Fruit fly (Drosophila melanogaster) whole organism, embryonic: ENCODE results near the gene CG13694.

Experiments used
- Aef1 ChIP-seq: fragments of 200-800 bp; sonication (Bioruptor generic); IDR thresholded peaks from 3 replicates; pipeline ENCODE4 v1.3.6; 2022; ENCODE audit warnings: missing biosample characterization, missing genetic modification characterization
- Atf6 ChIP-seq: fragments of 200-800 bp; sonication (Bioruptor generic); IDR thresholded peaks from 2 replicates; pipeline ENCODE4 v1.3.6; 2022; ENCODE audit warnings: missing biosample characterization, missing genetic modification characterization
- BtbVII ChIP-seq: fragments of 200-800 bp; sonication (Bioruptor generic); optimal IDR thresholded peaks from 3 replicates; lab custom pipeline; 2017; ENCODE audit warnings: missing biosample characterization, mild to moderate bottlenecking, missing genetic modification characterization
- CG10543 ChIP-seq: fragments of 200-800 bp; sonication (Bioruptor generic); optimal IDR thresholded peaks from 3 replicates; lab custom pipeline; 2017; ENCODE audit warnings: missing biosample characterization, mild to moderate bottlenecking, missing genetic modification characterization, moderate library complexity
- CG17612 ChIP-seq: fragments of 200-800 bp; sonication (Bioruptor generic); IDR thresholded peaks from 2 replicates; pipeline ENCODE4 v1.3.6; 2022; ENCODE audit warnings: missing biosample characterization, missing genetic modification characterization
- CG17829 ChIP-seq: fragments of 200-800 bp; optimal IDR thresholded peaks from 2 replicates; lab custom pipeline; 2019; ENCODE audit warnings: missing biosample characterization, mild to moderate bottlenecking, missing genetic modification characterization, moderate library complexity
- CG18011 ChIP-seq: fragments of 200-800 bp; sonication (Bioruptor generic); optimal IDR thresholded peaks from 2 replicates; lab custom pipeline; 2017; ENCODE audit warnings: missing biosample characterization, missing genetic modification characterization, mild to moderate bottlenecking, moderate library complexity, missing genotype
- CG2712 ChIP-seq: fragments of 200-800 bp; optimal IDR thresholded peaks from 3 replicates; lab custom pipeline; 2019; ENCODE audit warnings: missing biosample characterization, mild to moderate bottlenecking, missing genetic modification characterization, moderate library complexity
- CG30403 ChIP-seq: fragments of 200-800 bp; sonication (Bioruptor generic); optimal IDR thresholded peaks from 3 replicates; lab custom pipeline; 2016; ENCODE audit warnings: missing biosample characterization, missing genetic modification characterization
- CG31365 ChIP-seq: fragments of 200-800 bp; sonication (Bioruptor generic); optimal IDR thresholded peaks from 2 replicates; lab custom pipeline; 2018; ENCODE audit warnings: missing biosample characterization, mild to moderate bottlenecking, missing genetic modification characterization
- CG31388 ChIP-seq: fragments of 200-800 bp; sonication (Bioruptor generic); optimal IDR thresholded peaks from 2 replicates; lab custom pipeline; 2016; ENCODE audit warnings: missing biosample characterization, missing genetic modification characterization
- CG3281 ChIP-seq: fragments of 200-800 bp; sonication (Bioruptor generic); optimal IDR thresholded peaks from 3 replicates; lab custom pipeline; 2017; ENCODE audit warnings: missing biosample characterization, mild to moderate bottlenecking, missing genetic modification characterization
- CG33557 ChIP-seq: fragments of 200-800 bp; sonication (Bioruptor generic); optimal IDR thresholded peaks from 2 replicates; lab custom pipeline; 2019; ENCODE audit warnings: missing biosample characterization, mild to moderate bottlenecking, missing genetic modification characterization, moderate library complexity
- CG4404 ChIP-seq: fragments of 200-800 bp; sonication (Bioruptor generic); IDR thresholded peaks from 2 replicates; pipeline ENCODE4 v1.3.6; 2022; ENCODE audit warnings: missing biosample characterization, missing genetic modification characterization
- CG4820 ChIP-seq: fragments of 200-800 bp; sonication (Bioruptor generic); optimal IDR thresholded peaks from 3 replicates; lab custom pipeline; 2016; ENCODE audit warnings: missing biosample characterization, missing genetic modification characterization
- CG5245 ChIP-seq: fragments of 200-800 bp; sonication (Bioruptor generic); optimal IDR thresholded peaks from 3 replicates; lab custom pipeline; 2016; ENCODE audit warnings: missing biosample characterization, missing genetic modification characterization
- CG6689 ChIP-seq: fragments of 200-800 bp; sonication (Bioruptor generic); IDR thresholded peaks from 2 replicates; pipeline ENCODE4 v1.3.6; 2022; ENCODE audit warnings: missing biosample characterization, missing genetic modification characterization
- CG6813 ChIP-seq: fragments of 200-800 bp; sonication (Bioruptor generic); optimal IDR thresholded peaks from 2 replicates; lab custom pipeline; 2017; ENCODE audit warnings: missing biosample characterization, missing genetic modification characterization, mild to moderate bottlenecking, moderate library complexity, missing genetic modification reagents
- CG7987 ChIP-seq: fragments of 200-800 bp; sonication (Bioruptor generic); optimal IDR thresholded peaks from 2 replicates; lab custom pipeline; 2018; ENCODE audit warnings: missing biosample characterization, mild to moderate bottlenecking, missing genetic modification characterization, moderate library complexity
- CG8359 ChIP-seq: fragments of 200-800 bp; sonication (Bioruptor generic); optimal IDR thresholded peaks from 2 replicates; lab custom pipeline; 2017; ENCODE audit warnings: missing biosample characterization, mild to moderate bottlenecking, missing genetic modification characterization, borderline replicate concordance
- CG8765 ChIP-seq: fragments of 200-800 bp; sonication (Bioruptor generic); IDR thresholded peaks from 2 replicates; pipeline ENCODE4 v1.3.6; 2022; ENCODE audit warnings: missing biosample characterization, missing genetic modification characterization
- CG9727 ChIP-seq: fragments of 200-800 bp; sonication (Bioruptor generic); optimal IDR thresholded peaks from 3 replicates; lab custom pipeline; 2017; ENCODE audit warnings: missing biosample characterization, mild to moderate bottlenecking, missing genetic modification characterization
- Doc2 ChIP-seq: fragments of 200-800 bp; sonication (Bioruptor generic); IDR thresholded peaks from 2 replicates; pipeline ENCODE4 v1.3.6; 2022; ENCODE audit warnings: missing biosample characterization, missing genetic modification characterization
- Dref ChIP-seq: fragments of 200-800 bp; sonication (Bioruptor generic); IDR thresholded peaks from 2 replicates; pipeline ENCODE4 v1.3.6; 2022; ENCODE audit warnings: missing biosample characterization, missing genetic modification characterization
- Ets65A ChIP-seq: fragments of 200-800 bp; sonication (Bioruptor generic); peaks from one replicate; lab custom pipeline; 2016; ENCODE audit warnings: missing biosample characterization, missing genetic modification characterization
- GATAe ChIP-seq: fragments of 200-800 bp; sonication (Bioruptor generic); conservative IDR thresholded peaks from 2 replicates; pipeline ENCODE4 v1.3.6; 2022; ENCODE audit warnings: missing biosample characterization, missing genetic modification characterization
- H2.0 ChIP-seq: fragments of 200-800 bp; sonication (Bioruptor generic); IDR thresholded peaks from 2 replicates; pipeline ENCODE4 v1.3.6; 2022; ENCODE audit warnings: missing biosample characterization, missing genetic modification characterization
- Lim3 ChIP-seq: fragments of 200-800 bp; sonication (Bioruptor generic); IDR thresholded peaks from 2 replicates; pipeline ENCODE4 v1.3.6; 2022; ENCODE audit warnings: missing biosample characterization, missing genetic modification characterization
- MTF-1 ChIP-seq: fragments of 200-800 bp; sonication (Bioruptor generic); optimal IDR thresholded peaks from 2 replicates; lab custom pipeline; 2018; ENCODE audit warnings: missing biosample characterization, mild to moderate bottlenecking, missing genetic modification characterization, borderline replicate concordance
- Mes4 ChIP-seq: fragments of 200-800 bp; sonication (Bioruptor generic); optimal IDR thresholded peaks from 2 replicates; lab custom pipeline; 2016; ENCODE audit warnings: missing biosample characterization, missing genetic modification characterization
- Pdp1 ChIP-seq, 2 experiments: fragments of 200-800 bp; sonication (Bioruptor generic); optimal IDR thresholded peaks; 3 replicates each; lab custom pipeline; 2016; ENCODE audit warnings: missing biosample characterization in 2 of 2, missing genetic modification characterization in 2 of 2, mild to moderate bottlenecking in 1 of 2, moderate library complexity in 1 of 2
- ase ChIP-seq: fragments of 200-800 bp; sonication (Bioruptor generic); IDR thresholded peaks from 3 replicates; pipeline ENCODE4 v1.3.6; 2022; ENCODE audit warnings: missing biosample characterization, missing genetic modification characterization
- bigmax ChIP-seq: fragments of 200-800 bp; sonication (Bioruptor generic); optimal IDR thresholded peaks from 2 replicates; lab custom pipeline; 2018; ENCODE audit warnings: missing biosample characterization, mild to moderate bottlenecking, missing genetic modification characterization
- btn ChIP-seq: fragments of 200-800 bp; sonication (Bioruptor generic); optimal IDR thresholded peaks from 2 replicates; lab custom pipeline; 2016; ENCODE audit warnings: missing biosample characterization, missing genetic modification characterization
- chinmo ChIP-seq: fragments of 200-800 bp; sonication (Bioruptor generic); IDR thresholded peaks from 4 replicates; pipeline ENCODE4 v1.3.6; 2022; ENCODE audit warnings: missing biosample characterization, missing genetic modification characterization; ENCODE audit not compliant: partially characterized antibody
- crol ChIP-seq: fragments of 200-800 bp; sonication (Bioruptor generic); IDR thresholded peaks from 2 replicates; pipeline ENCODE4 v1.3.6; 2022; ENCODE audit warnings: missing biosample characterization, missing genetic modification characterization
- cwo ChIP-seq: fragments of 200-800 bp; sonication (Bioruptor generic); optimal IDR thresholded peaks from 3 replicates; lab custom pipeline; 2017; ENCODE audit warnings: missing biosample characterization, missing genetic modification characterization, mild to moderate bottlenecking, moderate library complexity, missing genetic modification reagents
- gcm2 ChIP-seq: fragments of 200-800 bp; sonication (Bioruptor generic); optimal IDR thresholded peaks from 2 replicates; lab custom pipeline; 2016; ENCODE audit warnings: missing biosample characterization, missing genetic modification characterization
- grau ChIP-seq: fragments of 200-800 bp; optimal IDR thresholded peaks from 3 replicates; lab custom pipeline; 2019; ENCODE audit warnings: missing biosample characterization, mild to moderate bottlenecking, missing genetic modification characterization, moderate library complexity
- gro ChIP-seq: fragments of 200-800 bp; sonication (Bioruptor generic); optimal IDR thresholded peaks from 2 replicates; lab custom pipeline; 2016; ENCODE audit warnings: missing biosample characterization, missing genetic modification characterization
- ind ChIP-seq: fragments of 200-800 bp; sonication (Bioruptor generic); optimal IDR thresholded peaks from 3 replicates; lab custom pipeline; 2016; ENCODE audit warnings: missing biosample characterization, missing genetic modification characterization
- jumu ChIP-seq: fragments of 200-800 bp; sonication (Bioruptor generic); optimal IDR thresholded peaks from 3 replicates; lab custom pipeline; 2016; ENCODE audit warnings: missing biosample characterization, missing genetic modification characterization
- kay ChIP-seq: fragments of 200-800 bp; sonication (Bioruptor generic); optimal IDR thresholded peaks from 2 replicates; lab custom pipeline; 2016; ENCODE audit warnings: missing biosample characterization, missing genetic modification characterization
- ken ChIP-seq: fragments of 200-800 bp; sonication (Bioruptor generic); IDR thresholded peaks from 3 replicates; pipeline ENCODE4 v1.3.6; 2022; ENCODE audit warnings: missing biosample characterization, missing genetic modification characterization
- lab ChIP-seq: fragments of 200-800 bp; sonication (Bioruptor generic); optimal IDR thresholded peaks from 3 replicates; lab custom pipeline; 2017; ENCODE audit warnings: missing biosample characterization, missing genetic modification characterization, mild to moderate bottlenecking, moderate library complexity, missing genetic modification reagents
- lilli ChIP-seq: fragments of 200-800 bp; sonication (Bioruptor generic); optimal IDR thresholded peaks from 3 replicates; lab custom pipeline; 2016; ENCODE audit warnings: missing biosample characterization, missing genetic modification characterization
- oc ChIP-seq: fragments of 200-800 bp; sonication (Bioruptor generic); optimal IDR thresholded peaks from 2 replicates; lab custom pipeline; 2018; ENCODE audit warnings: missing biosample characterization, mild to moderate bottlenecking, missing genetic modification characterization, moderate library complexity
- p53 ChIP-seq: fragments of 200-800 bp; sonication (Bioruptor generic); optimal IDR thresholded peaks from 2 replicates; lab custom pipeline; 2016; ENCODE audit warnings: missing biosample characterization, missing genetic modification characterization
- phol ChIP-seq: fragments of 200-800 bp; sonication (Bioruptor generic); optimal IDR thresholded peaks from 3 replicates; lab custom pipeline; 2018; ENCODE audit warnings: missing biosample characterization, mild to moderate bottlenecking, missing genetic modification characterization, moderate library complexity
- sima ChIP-seq: fragments of 200-800 bp; sonication (Bioruptor generic); optimal IDR thresholded peaks from 2 replicates; lab custom pipeline; 2016; ENCODE audit warnings: missing biosample characterization, missing genetic modification characterization
- ssp ChIP-seq: fragments of 200-800 bp; sonication (Bioruptor generic); IDR thresholded peaks from 2 replicates; pipeline ENCODE4 v1.3.6; 2022; ENCODE audit warnings: missing biosample characterization, missing genetic modification characterization
- unc-4 ChIP-seq: fragments of 200-800 bp; sonication (Bioruptor generic); IDR thresholded peaks from 2 replicates; pipeline ENCODE4 v1.3.6; 2022; ENCODE audit warnings: missing biosample characterization, missing genetic modification characterization; ENCODE audit not compliant: partially characterized antibody

The CG13694 gene

dm6 chr2L:85099-85498, 31.2 kb downstream of the CG13694 start:
- no peak for TF ChIP-seq ken
- TF ChIP-seq CG7987 (GFP tag; lab: Kevin White, UChicago): no peak
- TF ChIP-seq gcm2: no peak
- TF ChIP-seq CG17829 (tag; lab: Kevin White, UChicago): no peak
- TF ChIP-seq ase (GFP tag; lab: Robert Waterston, UW): no peak
- TF ChIP-seq chinmo (GFP tag; lab: Robert Waterston, UW): no peak
- TF ChIP-seq CG5245: no peak
- peak; percentile 14 for TF ChIP-seq CG10543
- no peak for TF ChIP-seq Doc2 (GFP tag; lab: Robert Waterston, UW)
- TF ChIP-seq gro (GFP tag; lab: Kevin White, UChicago): no peak
- TF ChIP-seq unc-4 (GFP tag; lab: Robert Waterston, UW): no peak
- peak; percentile 8 for TF ChIP-seq cwo (GFP tag; lab: Kevin White, UChicago)
- no peak for TF ChIP-seq Pdp1 (GFP tag; optimal IDR thresholded peaks at IDR 0.05; lab: Kevin White, UChicago)
- TF ChIP-seq crol (GFP tag; lab: Robert Waterston, UW): no peak
- no peak for TF ChIP-seq jumu
- TF ChIP-seq CG4404 (GFP tag; lab: Robert Waterston, UW): no peak
- TF ChIP-seq lab (GFP tag; lab: Kevin White, UChicago): peak; percentile 75
- no peak for TF ChIP-seq ind (GFP tag; lab: Kevin White, UChicago)
- no peak for TF ChIP-seq Atf6 (GFP tag; lab: Robert Waterston, UW)
- TF ChIP-seq CG8359: no peak
- no peak for TF ChIP-seq bigmax
- no peak for TF ChIP-seq CG2712 (tag; lab: Kevin White, UChicago)
- no peak for TF ChIP-seq CG18011 (GFP tag; lab: Kevin White, UChicago)
- no peak for TF ChIP-seq CG33557 (GFP tag; lab: Kevin White, UChicago)
- no peak for TF ChIP-seq kay (GFP tag; lab: Kevin White, UChicago)
- peak; percentile 27 for TF ChIP-seq CG6813
- peak; percentile 58 for TF ChIP-seq CG3281 (GFP tag; lab: Kevin White, UChicago)
- TF ChIP-seq oc (tag; lab: Kevin White, UChicago): no peak
- no peak for TF ChIP-seq CG30403 (GFP tag; lab: Kevin White, UChicago)
- TF ChIP-seq CG8765 (GFP tag; lab: Robert Waterston, UW): no peak
- TF ChIP-seq CG17612 (GFP tag; lab: Robert Waterston, UW): no peak
- no peak for TF ChIP-seq CG31388 (GFP tag; lab: Kevin White, UChicago)
- peak; percentile 75 for TF ChIP-seq BtbVII (GFP tag; lab: Kevin White, UChicago)
- no peak for TF ChIP-seq Mes4
- no peak for TF ChIP-seq lilli
- no peak for TF ChIP-seq grau
- no peak for TF ChIP-seq CG31365 (tag; lab: Kevin White, UChicago)
- TF ChIP-seq Dref (GFP tag; lab: Robert Waterston, UW): no peak
- no peak for TF ChIP-seq CG9727
- TF ChIP-seq sima (GFP tag; lab: Kevin White, UChicago): no peak
- no peak for TF ChIP-seq Aef1 (GFP tag; lab: Robert Waterston, UW)
- TF ChIP-seq GATAe: no peak
- no peak for TF ChIP-seq btn (GFP tag; lab: Kevin White, UChicago)
- no peak for TF ChIP-seq CG6689
- TF ChIP-seq H2.0 (GFP tag; lab: Robert Waterston, UW): no peak
- TF ChIP-seq ssp (GFP tag; lab: Robert Waterston, UW): no peak
- TF ChIP-seq MTF-1 (GFP tag; lab: Kevin White, UChicago): no peak
- no peak for TF ChIP-seq phol (tag; lab: Kevin White, UChicago)
- TF ChIP-seq Ets65A: no peak
- no peak for TF ChIP-seq Lim3 (GFP tag; lab: Robert Waterston, UW)
- no peak for TF ChIP-seq CG4820
- TF ChIP-seq p53 (GFP tag; lab: Kevin White, UChicago): no peak
